Worm (Caenorhabditis elegans): ENCODE measurements around the gene F59F4.3.

F59F4.3 gene

ce11 chrX:15847543-15848087 lies at the start of gene F59F4.3:
F59F4.3 (minus strand) TSS chrX:15847593.
- TF ChIP-seq nhr-71 (tag; optimal IDR thresholded peaks at IDR 0.05): peak; percentile 8
- no peak for TF ChIP-seq vab-15 (tag; optimal IDR thresholded peaks at IDR 0.05)
- no peak for TF ChIP-seq nhr-47 (tag; optimal IDR thresholded peaks at IDR 0.05)
- TF ChIP-seq blmp-1 (tag; optimal IDR thresholded peaks at IDR 0.05): peak; percentile 66
- TF ChIP-seq isw-1 (GFP tag; IDR thresholded peaks at IDR 0.05): no peak
- TF ChIP-seq dsc-1 (tag; optimal IDR thresholded peaks at IDR 0.05): no peak
- no peak for TF ChIP-seq nhr-11 (tag; optimal IDR thresholded peaks at IDR 0.05)
- no peak for TF ChIP-seq lir-3 (tag; optimal IDR thresholded peaks at IDR 0.05; ENCODE audit: poor library complexity)
- no peak for TF ChIP-seq lin-13 (GFP tag; optimal IDR thresholded peaks at IDR 0.05)
- TF ChIP-seq tlp-1 (tag; optimal IDR thresholded peaks at IDR 0.05): no peak
- peak in 1 of 2 experiments; percentile 29 for TF ChIP-seq lin-35 (GFP tag; optimal IDR thresholded peaks at IDR 0.05)
- no peak for TF ChIP-seq ces-1 (GFP tag; optimal IDR thresholded peaks at IDR 0.05)
- TF ChIP-seq snu-23 (GFP tag; optimal IDR thresholded peaks at IDR 0.05): no peak
- TF ChIP-seq nhr-76 (tag; optimal IDR thresholded peaks at IDR 0.05): no peak
- TF ChIP-seq fos-1 (tag; optimal IDR thresholded peaks at IDR 0.05): no peak
- no peak for TF ChIP-seq snpc-4 (tag; optimal IDR thresholded peaks at IDR 0.05)
- no peak for TF ChIP-seq fkh-10 (GFP tag; optimal IDR thresholded peaks at IDR 0.05)
- TF ChIP-seq nhr-19 (GFP tag; conservative IDR thresholded peaks at IDR 0.05): no peak
- no peak for TF ChIP-seq ceh-88 (GFP tag; IDR thresholded peaks at IDR 0.05)
- TF ChIP-seq efl-1 (optimal IDR thresholded peaks at IDR 0.05): no peak
- TF ChIP-seq efl-1 (GFP tag; optimal IDR thresholded peaks at IDR 0.05 in 1 of 2): peak in 1 of 2 experiments; percentile 41
- TF ChIP-seq fkh-8 (tag; optimal IDR thresholded peaks at IDR 0.05): no peak
- TF ChIP-seq unc-86 (tag; optimal IDR thresholded peaks at IDR 0.05): no peak
- peak; percentile 54 for TF ChIP-seq elt-2 (tag; optimal IDR thresholded peaks at IDR 0.05)
- no peak for TF ChIP-seq irx-1 (tag; optimal IDR thresholded peaks at IDR 0.05)
- TF ChIP-seq elt-3 (tag; optimal IDR thresholded peaks at IDR 0.05): peak in 1 of 6 experiments; percentile 69
- TF ChIP-seq zag-1 (tag; optimal IDR thresholded peaks at IDR 0.05): no peak
- TF ChIP-seq ceh-8 (GFP tag; optimal IDR thresholded peaks at IDR 0.05): no peak
- no peak for TF ChIP-seq nhr-237 (tag; optimal IDR thresholded peaks at IDR 0.05)
- no peak for TF ChIP-seq unc-62 (GFP tag; optimal IDR thresholded peaks at IDR 0.05)
- peak in 1 of 2 experiments; percentile 38 for TF ChIP-seq lsy-2 (tag; optimal IDR thresholded peaks at IDR 0.05)
- TF ChIP-seq nhr-85 (tag): no peak
- no peak for TF ChIP-seq nhr-28 (tag; optimal IDR thresholded peaks at IDR 0.05)
- no peak for TF ChIP-seq egl-27 (tag; optimal IDR thresholded peaks at IDR 0.05)
- TF ChIP-seq alr-1 (tag; optimal IDR thresholded peaks at IDR 0.05; ENCODE audit: borderline replicate concordance): no peak
- TF ChIP-seq sup-37 (GFP tag; optimal IDR thresholded peaks at IDR 0.05): no peak
- TF ChIP-seq mab-9 (GFP tag; IDR thresholded peaks at IDR 0.05): no peak
- TF ChIP-seq skn-1 (tag; optimal IDR thresholded peaks at IDR 0.05): no peak
- TF ChIP-seq nhr-20 (tag; optimal IDR thresholded peaks at IDR 0.05): peak; percentile 19
- TF ChIP-seq lin-15B (tag; optimal IDR thresholded peaks at IDR 0.05): no peak
- TF ChIP-seq lin-14 (GFP tag; optimal IDR thresholded peaks at IDR 0.05): no peak
- no peak for TF ChIP-seq C04F5.9 (tag; optimal IDR thresholded peaks at IDR 0.05)
- TF ChIP-seq aly-2 (tag; optimal IDR thresholded peaks at IDR 0.05): no peak
- TF ChIP-seq efl-3 (GFP tag; optimal IDR thresholded peaks at IDR 0.05): no peak
- TF ChIP-seq unc-130 (tag; optimal IDR thresholded peaks at IDR 0.05): no peak
- no peak for TF ChIP-seq mdl-1 (tag; optimal IDR thresholded peaks at IDR 0.05)
- no peak for TF ChIP-seq fkh-4 (tag; optimal IDR thresholded peaks at IDR 0.05; ENCODE audit: borderline replicate concordance)
- TF ChIP-seq egl-13 (tag; optimal IDR thresholded peaks at IDR 0.05): no peak
- TF ChIP-seq pqm-1 (tag; optimal IDR thresholded peaks at IDR 0.05): no peak
- no peak for TF ChIP-seq Y116A8C.19 (tag; optimal IDR thresholded peaks at IDR 0.05; ENCODE audit: borderline replicate concordance)
- TF ChIP-seq ztf-4 (tag; optimal IDR thresholded peaks at IDR 0.05): no peak
- no peak for TF ChIP-seq dpl-1 (GFP tag; optimal IDR thresholded peaks at IDR 0.05)
- TF ChIP-seq jun-1 (tag; optimal IDR thresholded peaks at IDR 0.05): no peak
- TF ChIP-seq ets-5 (GFP tag; IDR thresholded peaks at IDR 0.05): no peak
